Fruit fly (Drosophila melanogaster) whole organism, prepupa: Measurements from ENCODE around the gene CheB38a.

Source experiments
- Blimp-1 ChIP-seq: fragments of 200-800 bp; sonication (Bioruptor generic); optimal IDR thresholded peaks from 3 replicates; lab custom pipeline; 2017; ENCODE audit warnings: missing biosample characterization, missing genetic modification characterization, mild to moderate bottlenecking, moderate library complexity, missing genetic modification reagents
- CG10631 ChIP-seq: fragments of 200-800 bp; sonication (Bioruptor generic); optimal IDR thresholded peaks from 2 replicates; lab custom pipeline; 2016; ENCODE audit warnings: missing biosample characterization, missing genetic modification characterization
- CG10669 ChIP-seq: fragments of 200-800 bp; sonication (Bioruptor generic); optimal IDR thresholded peaks from 3 replicates; lab custom pipeline; 2018; ENCODE audit warnings: missing biosample characterization, mild to moderate bottlenecking, missing genetic modification characterization, moderate library complexity
- CG11294 ChIP-seq: fragments of 200-800 bp; sonication (Bioruptor generic); IDR thresholded peaks from 2 replicates; pipeline ENCODE4 v1.3.6; 2022; ENCODE audit warnings: missing biosample characterization, missing genetic modification characterization
- CG11762 ChIP-seq: fragments of 200-800 bp; sonication (Bioruptor generic); optimal IDR thresholded peaks from 3 replicates; lab custom pipeline; 2016; ENCODE audit warnings: missing biosample characterization, missing genetic modification characterization; ENCODE audit not compliant: insufficient read depth
- CG11902 ChIP-seq: fragments of 200-800 bp; sonication (Bioruptor generic); optimal IDR thresholded peaks from 3 replicates; lab custom pipeline; 2016; ENCODE audit warnings: missing biosample characterization, missing genetic modification characterization
- CG15336 ChIP-seq: fragments of 200-800 bp; sonication (Bioruptor generic); IDR thresholded peaks from 2 replicates; pipeline ENCODE4 v1.3.6; 2022; ENCODE audit warnings: missing biosample characterization, missing genetic modification characterization
- CG1621 ChIP-seq: fragments of 200-800 bp; sonication (Bioruptor generic); optimal IDR thresholded peaks from 3 replicates; lab custom pipeline; 2018; ENCODE audit warnings: missing biosample characterization, mild to moderate bottlenecking, missing genetic modification characterization
- CG3032 ChIP-seq: fragments of 200-800 bp; optimal IDR thresholded peaks from 2 replicates; lab custom pipeline; 2019; ENCODE audit warnings: missing biosample characterization, mild to moderate bottlenecking, missing genetic modification characterization, moderate library complexity
- CG31627 ChIP-seq: fragments of 200-800 bp; sonication (Bioruptor generic); optimal IDR thresholded peaks from 3 replicates; lab custom pipeline; 2016; ENCODE audit warnings: missing biosample characterization, missing genetic modification characterization
- CG32006 ChIP-seq: fragments of 200-800 bp; sonication (Bioruptor generic); optimal IDR thresholded peaks from 3 replicates; lab custom pipeline; 2017; ENCODE audit warnings: missing biosample characterization, mild to moderate bottlenecking, missing genetic modification characterization
- CG34406 ChIP-seq: fragments of 200-800 bp; sonication (Bioruptor generic); optimal IDR thresholded peaks from 3 replicates; lab custom pipeline; 2016; ENCODE audit warnings: missing biosample characterization, missing genetic modification characterization
- CG6276 ChIP-seq: fragments of 200-800 bp; sonication (Bioruptor generic); optimal IDR thresholded peaks from 2 replicates; lab custom pipeline; 2017; ENCODE audit warnings: missing biosample characterization, mild to moderate bottlenecking, missing genetic modification characterization
- CG6792 ChIP-seq: fragments of 200-800 bp; sonication (Bioruptor generic); optimal IDR thresholded peaks from 3 replicates; lab custom pipeline; 2016; ENCODE audit warnings: missing biosample characterization, missing genetic modification characterization
- CG6808 ChIP-seq: fragments of 200-800 bp; sonication (Bioruptor generic); optimal IDR thresholded peaks from 3 replicates; lab custom pipeline; 2017; ENCODE audit warnings: missing biosample characterization, missing genetic modification characterization, mild to moderate bottlenecking, moderate library complexity, missing genetic modification reagents
- CG6854 ChIP-seq: fragments of 200-800 bp; sonication (Bioruptor generic); optimal IDR thresholded peaks from 2 replicates; lab custom pipeline; 2017; ENCODE audit warnings: missing biosample characterization, mild to moderate bottlenecking, missing genetic modification characterization
- CG7368 ChIP-seq: fragments of 200-800 bp; sonication (Bioruptor generic); optimal IDR thresholded peaks from 3 replicates; lab custom pipeline; 2016; ENCODE audit warnings: missing biosample characterization, missing genetic modification characterization
- CG8119 ChIP-seq: fragments of 200-800 bp; sonication (Bioruptor generic); IDR thresholded peaks from 3 replicates; pipeline ENCODE4 v1.3.6; 2022; ENCODE audit warnings: missing biosample characterization, missing genetic modification characterization
- CG8319 ChIP-seq: fragments of 200-800 bp; sonication (Bioruptor generic); optimal IDR thresholded peaks from 3 replicates; lab custom pipeline; 2016; ENCODE audit warnings: missing biosample characterization, missing genetic modification characterization
- CG8632 ChIP-seq: fragments of 200-800 bp; sonication (Bioruptor generic); optimal IDR thresholded peaks from 3 replicates; lab custom pipeline; 2016; ENCODE audit warnings: missing biosample characterization, missing genetic modification characterization
- CG9139 ChIP-seq: fragments of 200-800 bp; sonication (Bioruptor generic); optimal IDR thresholded peaks from 3 replicates; lab custom pipeline; 2017; ENCODE audit warnings: missing biosample characterization, mild to moderate bottlenecking, missing genetic modification characterization
- Eip78C ChIP-seq: fragments of 200-800 bp; sonication (Bioruptor generic); peaks from one replicate; lab custom pipeline; 2016; ENCODE audit warnings: missing biosample characterization, missing genetic modification characterization
- Ets21C ChIP-seq: fragments of 200-800 bp; sonication (Bioruptor generic); optimal IDR thresholded peaks from 3 replicates; lab custom pipeline; 2016; ENCODE audit warnings: missing biosample characterization, missing genetic modification characterization
- Ets96B ChIP-seq: fragments of 200-800 bp; optimal IDR thresholded peaks from 2 replicates; lab custom pipeline; 2019; ENCODE audit warnings: missing biosample characterization, mild to moderate bottlenecking, missing genetic modification characterization, moderate library complexity
- Hr38 ChIP-seq: sonication (Bioruptor generic); optimal IDR thresholded peaks from 2 replicates; lab custom pipeline; 2016; ENCODE audit warnings: missing biosample characterization, missing genetic modification characterization
- Hr4 ChIP-seq: fragments of 200-800 bp; sonication (Bioruptor generic); optimal IDR thresholded peaks from 3 replicates; lab custom pipeline; 2016; ENCODE audit warnings: missing biosample characterization, missing genetic modification characterization
- Lpt ChIP-seq: fragments of 200-800 bp; sonication (Bioruptor generic); optimal IDR thresholded peaks from 3 replicates; lab custom pipeline; 2016; ENCODE audit warnings: missing biosample characterization, missing genetic modification characterization
- Met ChIP-seq: fragments of 200-800 bp; sonication (Bioruptor generic); optimal IDR thresholded peaks from 3 replicates; lab custom pipeline; 2016; ENCODE audit warnings: missing biosample characterization, missing genetic modification characterization
- Sox15 ChIP-seq: fragments of 200-800 bp; sonication (Bioruptor generic); optimal IDR thresholded peaks from 3 replicates; lab custom pipeline; 2016; ENCODE audit warnings: missing biosample characterization, missing genetic modification characterization
- achi ChIP-seq: fragments of 200-800 bp; sonication (Bioruptor generic); optimal IDR thresholded peaks from 3 replicates; lab custom pipeline; 2016; ENCODE audit warnings: missing biosample characterization, missing genetic modification characterization
- acj6 ChIP-seq: fragments of 200-800 bp; sonication (Bioruptor generic); optimal IDR thresholded peaks from 3 replicates; lab custom pipeline; 2016; ENCODE audit warnings: missing biosample characterization, missing genetic modification characterization
- cyc ChIP-seq: fragments of 200-800 bp; sonication (Bioruptor generic); optimal IDR thresholded peaks from 3 replicates; lab custom pipeline; 2016; ENCODE audit warnings: missing biosample characterization, missing genetic modification characterization
- dsx ChIP-seq: fragments of 200-800 bp; optimal IDR thresholded peaks from 3 replicates; lab custom pipeline; 2019; ENCODE audit warnings: missing biosample characterization, mild to moderate bottlenecking, missing genetic modification characterization, moderate library complexity; ENCODE audit not compliant: poor library complexity, severe bottlenecking
- eg ChIP-seq: fragments of 200-800 bp; sonication (Bioruptor generic); IDR thresholded peaks from 3 replicates; pipeline ENCODE4 v1.3.6; 2022; ENCODE audit warnings: missing biosample characterization, missing genetic modification characterization
- esn ChIP-seq: fragments of 200-800 bp; sonication (Bioruptor generic); optimal IDR thresholded peaks from 2 replicates; lab custom pipeline; 2016; ENCODE audit warnings: missing biosample characterization, mild to moderate bottlenecking, missing genetic modification characterization, moderate library complexity
- fd85E ChIP-seq: fragments of 200-800 bp; sonication (Bioruptor generic); optimal IDR thresholded peaks from 3 replicates; lab custom pipeline; 2016; ENCODE audit warnings: missing biosample characterization, missing genetic modification characterization
- fkh ChIP-seq: fragments of 200-800 bp; sonication (Bioruptor generic); optimal IDR thresholded peaks from 3 replicates; lab custom pipeline; 2017; ENCODE audit warnings: missing biosample characterization, mild to moderate bottlenecking, missing genetic modification characterization, moderate library complexity
- net ChIP-seq: fragments of 200-800 bp; sonication (Bioruptor generic); optimal IDR thresholded peaks from 3 replicates; lab custom pipeline; 2016; ENCODE audit warnings: missing biosample characterization, missing genetic modification characterization
- pdm3 ChIP-seq: fragments of 200-800 bp; sonication (Bioruptor generic); optimal IDR thresholded peaks from 3 replicates; lab custom pipeline; 2016; ENCODE audit warnings: missing biosample characterization, missing genetic modification characterization
- salr ChIP-seq, 2 experiments: fragments of 200-800 bp; sonication (Bioruptor generic); optimal IDR thresholded peaks; 3 replicates each; lab custom pipeline; 2016 to 2018; ENCODE audit warnings: missing biosample characterization in 2 of 2, missing genetic modification characterization in 2 of 2, mild to moderate bottlenecking in 1 of 2
- ss ChIP-seq, 2 experiments: fragments of 200-800 bp; sonication (Bioruptor generic); optimal IDR thresholded peaks; 2 replicates in 1 of 2; 3 replicates in 1 of 2; lab custom pipeline; 2017 to 2018; ENCODE audit warnings: mild to moderate bottlenecking in 2 of 2, missing biosample characterization in 2 of 2, missing genetic modification characterization in 2 of 2, moderate library complexity in 1 of 2
- topi ChIP-seq: fragments of 200-800 bp; sonication (Bioruptor generic); optimal IDR thresholded peaks from 3 replicates; lab custom pipeline; 2016; ENCODE audit warnings: missing biosample characterization, missing genetic modification characterization

The CheB38a gene

DNA sequence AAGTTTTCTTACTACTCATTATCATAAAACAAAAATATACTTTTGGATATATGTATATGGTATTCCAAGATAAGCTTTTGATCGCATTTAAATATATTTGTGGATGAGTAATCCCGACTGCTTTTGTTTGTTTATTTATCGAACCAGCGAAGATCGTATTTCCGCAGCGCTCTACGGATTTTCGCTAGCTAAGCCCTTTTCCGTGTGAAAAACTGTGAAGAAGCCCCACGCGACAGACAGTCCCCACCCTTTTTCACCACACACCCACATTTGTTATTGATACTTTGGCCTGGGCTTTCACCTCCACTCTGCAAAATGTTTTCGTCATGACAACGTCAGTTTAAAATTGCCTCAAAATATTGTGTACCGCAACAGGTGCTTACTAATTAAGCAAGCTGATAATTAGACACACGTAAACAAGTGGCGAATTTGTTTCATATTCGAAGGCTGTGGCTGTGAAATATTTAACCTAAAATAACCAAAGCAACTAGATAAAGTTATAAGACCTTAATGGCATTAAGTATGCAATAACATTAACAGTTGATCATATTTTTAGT lies 25.3 kb downstream of the CheB38a start:
- TF ChIP-seq Hr4 (GFP tag; lab: Kevin White, UChicago) (no peak), topi (no peak), CG32006 (peak; percentile 14), dsx (no peak), Sox15 (GFP tag; lab: Kevin White, UChicago) (no peak), Ets21C (no peak), CG11762 (GFP tag; lab: Kevin White, UChicago) (no peak), pdm3 (GFP tag; lab: Kevin White, UChicago) (no peak), CG8119 (no peak), Eip78C (GFP tag; lab: Kevin White, UChicago) (peak; percentile 39), fd85E (GFP tag; lab: Kevin White, UChicago) (no peak), CG15336 (GFP tag; lab: Robert Waterston, UW) (no peak), CG6276 (GFP tag; lab: Kevin White, UChicago) (no peak), Ets96B (no peak), esn (GFP tag; lab: Kevin White, UChicago) (no peak), CG1621 (no peak)

DNA sequence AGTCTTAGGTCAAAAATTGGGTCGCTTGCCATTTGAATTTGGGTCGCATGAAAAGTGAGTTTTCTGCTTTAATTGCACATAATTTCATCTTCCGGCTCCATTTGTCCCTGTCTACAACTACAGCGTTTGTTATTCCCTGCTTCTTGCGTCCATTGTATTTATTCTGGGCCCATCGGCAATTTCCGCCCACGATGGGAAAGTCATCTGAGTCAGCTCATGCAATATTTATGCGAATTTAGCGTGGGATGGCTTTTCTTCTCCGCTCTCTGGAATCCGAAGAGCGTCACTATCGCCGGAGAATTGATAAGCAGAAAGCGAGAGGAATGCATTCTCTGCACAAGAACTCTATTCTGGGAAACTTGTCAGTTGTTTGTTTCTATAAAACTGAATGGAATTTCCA lies 25.8 kb downstream of the CheB38a start:
- TF ChIP-seq CG15336 (GFP tag; lab: Robert Waterston, UW) (0 out of 2 replicates have a peak, but pooled peaks have one; percentile 21), CG9139 (GFP tag; lab: Kevin White, UChicago) (no peak)

DNA sequence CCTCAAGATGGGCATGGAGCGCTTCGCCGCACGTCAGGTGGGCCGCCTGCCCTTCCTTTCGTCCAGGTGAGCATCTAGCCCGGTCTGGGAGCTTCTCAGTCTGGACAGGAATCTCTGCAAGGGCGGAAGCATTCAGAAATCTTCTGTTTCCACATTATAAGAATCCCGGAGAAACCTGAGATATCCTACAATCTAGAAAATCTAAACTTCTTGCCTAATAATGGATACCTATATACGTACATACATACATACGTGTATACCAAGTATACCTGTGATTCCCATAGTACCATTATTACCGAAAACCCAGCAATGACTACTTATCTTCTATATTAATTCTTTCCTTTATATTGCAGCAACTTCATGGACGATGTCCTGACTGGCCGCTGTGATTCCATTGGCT lies 30.3 kb downstream of the CheB38a start:
- no peak for TF ChIP-seq CG6854

DNA sequence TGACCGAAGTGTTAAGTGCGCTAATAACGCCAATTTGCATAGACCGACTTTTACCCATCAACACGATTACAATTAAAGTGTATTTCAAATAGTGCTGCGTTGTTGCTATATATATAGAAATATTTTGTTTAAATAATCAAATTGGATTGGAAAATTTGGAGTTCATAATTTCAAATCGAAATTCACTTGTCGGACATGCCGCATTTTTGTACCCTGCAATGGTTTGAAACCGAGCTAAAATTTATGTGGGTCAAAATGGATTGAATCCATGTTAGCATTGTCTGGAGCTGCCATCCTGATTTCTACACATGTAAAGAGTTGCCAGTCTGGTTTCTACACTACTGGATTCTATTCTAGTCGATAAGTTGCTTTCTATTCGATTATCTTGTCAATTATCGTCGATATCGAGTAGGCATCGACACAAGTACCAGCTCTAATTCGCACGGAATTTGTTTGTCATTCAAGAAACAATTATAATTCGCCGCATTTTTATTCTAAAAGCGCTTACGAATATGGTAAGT lies 31.0 kb downstream of the CheB38a start, which contains the start of gene Pomp:
Gene Pomp (plus strand): TSS at position 386 of the 521 bp plus-strand sequence.
- TF ChIP-seq CG31627: peak; percentile 70
- peak; percentile 56 for TF ChIP-seq Ets96B
- TF ChIP-seq CG8119: peak; percentile 73; the same call in 2 of the 3 replicates
- peak; percentile 51 for TF ChIP-seq CG11762 (GFP tag; lab: Kevin White, UChicago)
- TF ChIP-seq Sox15 (GFP tag; lab: Kevin White, UChicago): peak; percentile 39
- TF ChIP-seq Blimp-1: peak; percentile 42
- no peak for TF ChIP-seq dsx
- peak; percentile 52 for TF ChIP-seq Ets21C
- no peak for TF ChIP-seq Hr38 (GFP tag; lab: Kevin White, UChicago)
- TF ChIP-seq CG11902 (GFP tag; lab: Kevin White, UChicago): peak; percentile 54
- TF ChIP-seq CG11294 (GFP tag; lab: Robert Waterston, UW): peak; percentile 51; the same call in 1 of the 2 replicates
- peak; percentile 64 for TF ChIP-seq CG8632
- TF ChIP-seq eg (GFP tag; lab: Robert Waterston, UW): peak; percentile 87
- TF ChIP-seq CG6854: no peak
- TF ChIP-seq net (GFP tag; lab: Kevin White, UChicago): peak; percentile 75
- peak; percentile 74 for TF ChIP-seq topi
- peak; percentile 68 for TF ChIP-seq CG3032 (tag; lab: Kevin White, UChicago)
- TF ChIP-seq cyc (GFP tag; lab: Kevin White, UChicago): peak; percentile 71
- peak; percentile 62 for TF ChIP-seq CG10669 (GFP tag; lab: Kevin White, UChicago)
- TF ChIP-seq fd85E (GFP tag; lab: Kevin White, UChicago): peak; percentile 39
- TF ChIP-seq CG6792 (GFP tag; lab: Kevin White, UChicago): peak; percentile 62
- TF ChIP-seq ss (GFP tag; optimal IDR thresholded peaks at IDR 0.05; lab: Kevin White, UChicago): peak in 1 of 2 experiments; percentile 13
- TF ChIP-seq CG6808 (GFP tag; lab: Kevin White, UChicago): no peak
- peak; percentile 68 for TF ChIP-seq CG10631 (GFP tag; lab: Kevin White, UChicago)
- TF ChIP-seq CG7368 (GFP tag; lab: Kevin White, UChicago): peak; percentile 74
- TF ChIP-seq Hr4 (GFP tag; lab: Kevin White, UChicago): peak; percentile 75
- peak; percentile 71 for TF ChIP-seq pdm3 (GFP tag; lab: Kevin White, UChicago)
- peak; percentile 77 for TF ChIP-seq acj6 (GFP tag; lab: Kevin White, UChicago)
- TF ChIP-seq CG1621: peak; percentile 16
- TF ChIP-seq CG15336 (GFP tag; lab: Robert Waterston, UW): peak; percentile 80
- TF ChIP-seq CG32006: peak; percentile 75
- no peak for TF ChIP-seq CG9139 (GFP tag; lab: Kevin White, UChicago)
- no peak for TF ChIP-seq CG6276 (GFP tag; lab: Kevin White, UChicago)
- peak; percentile 66 for TF ChIP-seq CG8319 (GFP tag; lab: Kevin White, UChicago)
- peak; percentile 73 for TF ChIP-seq CG34406
- peak; percentile 69 for TF ChIP-seq achi (GFP tag; lab: Kevin White, UChicago)
- TF ChIP-seq fkh: no peak
- peak; percentile 59 for TF ChIP-seq Lpt
- peak; percentile 6 to 22 for TF ChIP-seq salr (GFP tag; optimal IDR thresholded peaks at IDR 0.05; lab: Kevin White, UChicago)
- peak; percentile 69 for TF ChIP-seq Met (GFP tag; lab: Kevin White, UChicago)
